Worm (Caenorhabditis elegans): ENCODE measurements around the gene T02H6.7.

DNA sequence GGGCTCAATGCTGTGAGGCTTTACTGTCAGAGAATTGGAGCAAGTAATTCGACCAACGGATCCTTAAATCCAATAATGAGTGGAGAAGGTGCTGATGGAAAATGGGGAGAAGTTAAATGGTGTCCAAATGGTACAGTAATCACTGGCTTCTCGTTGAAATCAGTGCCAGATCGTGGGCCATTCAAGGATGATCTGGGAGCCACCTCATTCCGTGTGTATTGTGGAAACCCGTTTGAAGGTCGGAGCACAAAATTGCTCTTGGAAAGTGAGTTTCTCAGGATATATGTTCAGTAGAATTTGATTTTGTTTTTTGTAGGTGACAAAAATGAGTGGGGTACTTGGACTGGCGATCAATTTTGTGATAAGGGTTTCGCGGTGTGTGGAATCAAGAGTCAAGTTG is 6.6 kb upstream of the T02H6.7 start:
- TF ChIP-seq ceh-13 (GFP tag; optimal IDR thresholded peaks at IDR 0.05): no peak
- no peak for TF ChIP-seq ets-7 (tag; optimal IDR thresholded peaks at IDR 0.05)
- no peak for TF ChIP-seq flt-1 (GFP tag; IDR thresholded peaks at IDR 0.05)
- TF ChIP-seq hnd-1 (tag; optimal IDR thresholded peaks at IDR 0.05): no peak
- TF ChIP-seq F13C5.2 (tag; optimal IDR thresholded peaks at IDR 0.05): no peak
- TF ChIP-seq ama-1 (optimal IDR thresholded peaks at IDR 0.05): no peak
- TF ChIP-seq aly-1 (tag; optimal IDR thresholded peaks at IDR 0.05): no peak
- no peak for TF ChIP-seq pes-1 (GFP tag; IDR thresholded peaks at IDR 0.05)
- TF ChIP-seq tbx-11 (GFP tag; IDR thresholded peaks at IDR 0.05): no peak
- no peak for TF ChIP-seq tbx-37 (GFP tag; conservative IDR thresholded peaks at IDR 0.05)

Measured in whole organism, early embryonic.